Worm (Caenorhabditis elegans) whole organism, mixed stage, embryonic: ENCODE results near the gene panl-3.

Source experiments
- ces-1 ChIP-seq: fragments of 150-350 bp; optimal IDR thresholded peaks from 2 replicates; lab custom pipeline; 2014; ENCODE audit warnings: missing biosample characterization, missing genetic modification reagents, missing genetic modification characterization
- cnd-1 ChIP-seq: fragments of 200-800 bp; sonication (Bioruptor generic); optimal IDR thresholded peaks from 2 replicates; lab custom pipeline; 2018; ENCODE audit warnings: mild to moderate bottlenecking, missing genetic modification characterization, missing compliant biosample characterization
- elt-1 ChIP-seq: sonication (generic microtip); optimal IDR thresholded peaks from 2 replicates; lab custom pipeline; 2017; ENCODE audit warnings: missing genetic modification characterization, mild to moderate bottlenecking, missing compliant biosample characterization, antibody characterized with exemption, moderate library complexity, borderline replicate concordance; ENCODE audit not compliant: insufficient read depth
- elt-3 ChIP-seq: fragments of 150-350 bp; optimal IDR thresholded peaks from 2 replicates; lab custom pipeline; 2014; ENCODE audit warnings: missing biosample characterization, missing genetic modification characterization
- nhr-12 ChIP-seq: fragments of 150-350 bp; optimal IDR thresholded peaks from 2 replicates; lab custom pipeline; 2014; ENCODE audit warnings: missing biosample characterization, missing genetic modification characterization
- nhr-28 ChIP-seq: fragments of 150-350 bp; optimal IDR thresholded peaks from 2 replicates; lab custom pipeline; 2014; ENCODE audit warnings: missing biosample characterization, missing genetic modification characterization
- nhr-76 ChIP-seq: sonication (generic microtip); optimal IDR thresholded peaks from 2 replicates; lab custom pipeline; 2017; ENCODE audit warnings: missing biosample characterization, missing genetic modification characterization
- sptf-1 ChIP-seq: sonication (generic microtip); optimal IDR thresholded peaks from 2 replicates; lab custom pipeline; 2017; ENCODE audit warnings: mild to moderate bottlenecking, missing genetic modification characterization, moderate library complexity, missing compliant biosample characterization
- unc-120 ChIP-seq: sonication (generic microtip); optimal IDR thresholded peaks from 2 replicates; lab custom pipeline; 2017; ENCODE audit warnings: missing genetic modification characterization, missing compliant biosample characterization; ENCODE audit not compliant: poor library complexity, severe bottlenecking
- ztf-11 ChIP-seq: fragments of 150-350 bp; optimal IDR thresholded peaks from 2 replicates; lab custom pipeline; 2014; ENCODE audit warnings: missing biosample characterization, missing genetic modification characterization

- TF ChIP-seq ztf-11 (tag; lab: Kevin White, UChicago) (no peak), elt-1 (tag; lab: Kevin White, UChicago) (no peak), nhr-76 (tag; lab: Kevin White, UChicago) (no peak), nhr-28 (tag; lab: Kevin White, UChicago) (no peak), sptf-1 (tag; lab: Kevin White, UChicago) (no peak), nhr-12 (tag; lab: Kevin White, UChicago) (no peak), elt-3 (no peak), ces-1 (GFP tag; lab: Kevin White, UChicago) (no peak), cnd-1 (no peak), unc-120 (tag; lab: Kevin White, UChicago) (no peak)
Observed at ce11 chrIII:9823748-9824147, 4.9 kb downstream of the panl-3 start.
